Fruit fly (Drosophila melanogaster) whole organism, pupa: ENCODE data around the gene CG6659.

Experiments
- CG12605 ChIP-seq: fragments of 200-800 bp; sonication (Bioruptor generic); IDR thresholded peaks from 2 replicates; pipeline ENCODE4 v1.3.6; 2022; ENCODE audit warnings: missing biosample characterization, missing genetic modification characterization
- CG13204 ChIP-seq: fragments of 200-800 bp; sonication (Bioruptor generic); optimal IDR thresholded peaks from 2 replicates; lab custom pipeline; 2018; ENCODE audit warnings: missing biosample characterization, mild to moderate bottlenecking, missing genetic modification characterization, moderate library complexity
- CG14655 ChIP-seq: fragments of 200-800 bp; sonication (Bioruptor generic); optimal IDR thresholded peaks from 3 replicates; lab custom pipeline; 2017; ENCODE audit warnings: mild to moderate bottlenecking, missing biosample characterization, missing genetic modification reagents, missing genetic modification characterization
- CG17806 ChIP-seq: fragments of 200-800 bp; sonication (Bioruptor generic); optimal IDR thresholded peaks from 2 replicates; lab custom pipeline; 2018; ENCODE audit warnings: missing biosample characterization, mild to moderate bottlenecking, missing genetic modification characterization, moderate library complexity
- CG4496 ChIP-seq: fragments of 200-800 bp; sonication (Bioruptor generic); IDR thresholded peaks from 3 replicates; pipeline ENCODE4 v1.3.6; 2022; ENCODE audit warnings: missing biosample characterization, missing genetic modification characterization
- CG8159 ChIP-seq: fragments of 200-800 bp; sonication (Bioruptor generic); optimal IDR thresholded peaks from 3 replicates; lab custom pipeline; 2018; ENCODE audit warnings: missing biosample characterization, mild to moderate bottlenecking, missing genetic modification characterization, moderate library complexity
- EcR ChIP-seq: fragments of 200-800 bp; sonication (Bioruptor generic); optimal IDR thresholded peaks from 3 replicates; lab custom pipeline; 2019; ENCODE audit warnings: missing biosample characterization, missing genetic modification characterization, mild to moderate bottlenecking, moderate library complexity, missing genetic modification reagents
- rn ChIP-seq: fragments of 200-800 bp; sonication (Bioruptor generic); IDR thresholded peaks from 2 replicates; pipeline ENCODE4 v1.3.6; 2022; ENCODE audit warnings: missing biosample characterization, missing genetic modification characterization

DNA sequence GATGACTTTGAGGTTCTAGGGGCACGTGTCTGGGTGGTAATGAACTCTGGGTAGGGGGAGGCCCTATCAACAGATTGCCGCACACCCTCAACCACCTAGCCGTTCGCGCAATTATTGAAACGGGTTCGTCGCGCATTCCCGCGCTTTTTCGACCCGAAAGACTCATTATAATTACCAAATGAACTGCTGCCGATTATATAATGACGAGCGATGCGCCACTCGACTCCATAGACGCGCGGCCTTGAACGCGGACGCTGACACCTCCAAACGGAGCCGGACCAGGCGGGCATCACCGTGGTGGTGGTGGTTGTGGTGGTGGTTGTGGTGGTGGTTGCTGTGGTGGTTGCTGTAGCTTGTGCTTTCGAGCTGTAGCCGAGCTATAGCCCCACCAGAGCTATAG lies 43.5 kb upstream of the CG6659 start:
- TF ChIP-seq CG17806 (tag; lab: Kevin White, UChicago) (no peak), CG8159 (tag; lab: Kevin White, UChicago) (no peak), CG13204 (GFP tag; lab: Kevin White, UChicago) (no peak), CG12605 (GFP tag; lab: Robert Waterston, UW) (no peak), rn (no peak), CG4496 (GFP tag; lab: Robert Waterston, UW) (no peak), CG14655 (GFP tag; lab: Kevin White, UChicago) (no peak), EcR (GFP tag; lab: Kevin White, UChicago) (peak; percentile 21)
